Worm (Caenorhabditis elegans): ENCODE measurements around the gene F11D5.7.

DNA sequence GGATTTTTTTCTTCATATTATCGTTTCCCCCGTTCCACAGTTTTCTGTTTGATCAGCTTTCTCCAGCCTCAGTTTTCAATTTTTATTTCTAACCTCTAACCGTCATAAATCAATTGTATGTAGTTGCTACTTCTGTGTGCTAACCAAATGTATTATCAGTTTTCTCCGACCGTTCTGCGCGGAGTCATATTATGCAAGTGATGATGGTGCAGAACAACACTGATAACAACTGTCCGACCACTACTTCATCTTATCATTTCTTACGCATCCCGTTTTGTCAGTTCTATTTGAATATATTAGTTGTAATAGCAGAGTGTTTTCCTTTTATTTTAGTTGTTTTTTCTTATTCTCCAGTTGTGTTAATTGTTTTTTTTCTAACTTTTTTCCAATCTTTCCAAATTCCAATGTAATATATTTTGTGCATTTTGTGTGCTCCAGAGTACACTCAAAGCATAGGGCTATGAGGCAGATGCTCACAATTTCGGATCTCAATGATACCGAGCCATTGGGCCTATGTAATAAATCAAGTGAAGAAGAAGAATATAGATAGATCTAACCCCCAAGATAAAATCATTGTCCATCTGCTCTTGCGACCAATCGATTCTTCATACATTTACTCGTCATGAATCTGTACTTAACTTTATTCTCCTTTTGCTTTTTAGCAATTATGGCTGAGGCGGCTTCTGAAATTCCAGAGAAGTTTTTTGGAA, 47.2 kb upstream of the F11D5.7 start, which contains the start of gene lbp-3:
- no peak for TF ChIP-seq lin-39 (tag; optimal IDR thresholded peaks at IDR 0.05)
- TF ChIP-seq fkh-10 (GFP tag; optimal IDR thresholded peaks at IDR 0.05) = no peak
- TF ChIP-seq ama-1 (optimal IDR thresholded peaks at IDR 0.05) = no peak
- no peak for TF ChIP-seq ztf-4 (tag; optimal IDR thresholded peaks at IDR 0.05)
- no peak for TF ChIP-seq unc-62 (GFP tag; optimal IDR thresholded peaks at IDR 0.05)
- no peak for TF ChIP-seq pha-4 (tag; optimal IDR thresholded peaks at IDR 0.05)
- no peak for TF ChIP-seq nhr-237 (tag; optimal IDR thresholded peaks at IDR 0.05)
